Fruit fly (Drosophila melanogaster) whole organism, pupa: Measurements from ENCODE around the gene janB.
A peak's percentile ranks its signal among the peaks of the same experiment; 100 is the strongest.

ENCODE experiments used
- CG10348 ChIP-seq: fragments of 200-800 bp; sonication (Bioruptor generic); IDR thresholded peaks from 2 replicates; pipeline ENCODE4 v1.3.6; 2022; ENCODE audit warnings: missing biosample characterization, missing genetic modification characterization
- CG12605 ChIP-seq: fragments of 200-800 bp; sonication (Bioruptor generic); IDR thresholded peaks from 2 replicates; pipeline ENCODE4 v1.3.6; 2022; ENCODE audit warnings: missing biosample characterization, missing genetic modification characterization
- CG13204 ChIP-seq: fragments of 200-800 bp; sonication (Bioruptor generic); optimal IDR thresholded peaks from 2 replicates; lab custom pipeline; 2018; ENCODE audit warnings: missing biosample characterization, mild to moderate bottlenecking, missing genetic modification characterization, moderate library complexity
- CG14655 ChIP-seq: fragments of 200-800 bp; sonication (Bioruptor generic); optimal IDR thresholded peaks from 3 replicates; lab custom pipeline; 2017; ENCODE audit warnings: mild to moderate bottlenecking, missing biosample characterization, missing genetic modification reagents, missing genetic modification characterization
- CG15710 ChIP-seq: fragments of 200-800 bp; sonication (Bioruptor generic); optimal IDR thresholded peaks from 2 replicates; lab custom pipeline; 2018; ENCODE audit warnings: missing biosample characterization, mild to moderate bottlenecking, missing genetic modification characterization, moderate library complexity
- CG17806 ChIP-seq: fragments of 200-800 bp; sonication (Bioruptor generic); optimal IDR thresholded peaks from 2 replicates; lab custom pipeline; 2018; ENCODE audit warnings: missing biosample characterization, mild to moderate bottlenecking, missing genetic modification characterization, moderate library complexity
- CG32121 ChIP-seq: fragments of 200-800 bp; sonication (Bioruptor generic); IDR thresholded peaks from 2 replicates; pipeline ENCODE4 v1.3.6; 2022; ENCODE audit warnings: missing biosample characterization, missing genetic modification characterization
- CG34367 ChIP-seq: fragments of 200-800 bp; sonication (Bioruptor generic); optimal IDR thresholded peaks from 2 replicates; lab custom pipeline; 2018; ENCODE audit warnings: missing biosample characterization, mild to moderate bottlenecking, missing genetic modification characterization
- CG4496 ChIP-seq: fragments of 200-800 bp; sonication (Bioruptor generic); IDR thresholded peaks from 3 replicates; pipeline ENCODE4 v1.3.6; 2022; ENCODE audit warnings: missing biosample characterization, missing genetic modification characterization
- CG8159 ChIP-seq: fragments of 200-800 bp; sonication (Bioruptor generic); optimal IDR thresholded peaks from 3 replicates; lab custom pipeline; 2018; ENCODE audit warnings: missing biosample characterization, mild to moderate bottlenecking, missing genetic modification characterization, moderate library complexity
- CG8301 ChIP-seq: fragments of 200-800 bp; sonication (Bioruptor generic); optimal IDR thresholded peaks from 2 replicates; lab custom pipeline; 2018; ENCODE audit warnings: missing biosample characterization, mild to moderate bottlenecking, missing genetic modification characterization
- CG9948 ChIP-seq: fragments of 200-800 bp; sonication (Bioruptor generic); optimal IDR thresholded peaks from 2 replicates; lab custom pipeline; 2018; ENCODE audit warnings: missing biosample characterization, mild to moderate bottlenecking, missing genetic modification characterization, moderate library complexity
- D1 ChIP-seq: fragments of 200-800 bp; sonication (Bioruptor generic); optimal IDR thresholded peaks from 2 replicates; lab custom pipeline; 2018; ENCODE audit warnings: missing biosample characterization, mild to moderate bottlenecking, missing genetic modification characterization, moderate library complexity
- EcR ChIP-seq: fragments of 200-800 bp; sonication (Bioruptor generic); optimal IDR thresholded peaks from 3 replicates; lab custom pipeline; 2019; ENCODE audit warnings: missing biosample characterization, missing genetic modification characterization, mild to moderate bottlenecking, moderate library complexity, missing genetic modification reagents
- Ets98B ChIP-seq: fragments of 200-800 bp; sonication (Bioruptor generic); IDR thresholded peaks from 2 replicates; pipeline ENCODE4 v1.3.6; 2022; ENCODE audit warnings: missing biosample characterization, missing genetic modification characterization
- Pif1A ChIP-seq: fragments of 200-800 bp; sonication (Bioruptor generic); optimal IDR thresholded peaks from 3 replicates; lab custom pipeline; 2016; ENCODE audit warnings: missing biosample characterization, missing genetic modification characterization
- Pif1B ChIP-seq: fragments of 200-800 bp; sonication (Bioruptor generic); optimal IDR thresholded peaks from 3 replicates; lab custom pipeline; 2016; ENCODE audit warnings: missing biosample characterization, missing genetic modification characterization
- Snoo ChIP-seq: fragments of 200-800 bp; sonication (Bioruptor generic); optimal IDR thresholded peaks from 3 replicates; lab custom pipeline; 2017; ENCODE audit warnings: missing biosample characterization, mild to moderate bottlenecking, missing genetic modification characterization, inconsistent platforms
- fd96Ca ChIP-seq: fragments of 200-800 bp; sonication (Bioruptor generic); IDR thresholded peaks from 3 replicates; pipeline ENCODE4 v1.3.6; 2022; ENCODE audit warnings: missing biosample characterization, missing genetic modification characterization
- gl ChIP-seq: fragments of 200-800 bp; sonication (Bioruptor generic); optimal IDR thresholded peaks from 2 replicates; lab custom pipeline; 2018; ENCODE audit warnings: missing biosample characterization, mild to moderate bottlenecking, missing genetic modification characterization
- rn ChIP-seq: fragments of 200-800 bp; sonication (Bioruptor generic); IDR thresholded peaks from 2 replicates; pipeline ENCODE4 v1.3.6; 2022; ENCODE audit warnings: missing biosample characterization, missing genetic modification characterization

The janB gene

dm6 chr3R:30038628-30039027 is at the start of gene janB:
TSS of gene janB (minus strand) at chr3R:30038728.
- TF ChIP-seq CG9948 (no peak), CG4496 (GFP tag; lab: Robert Waterston, UW) (no peak), Ets98B (GFP tag; lab: Robert Waterston, UW) (no peak), EcR (GFP tag; lab: Kevin White, UChicago) (no peak), CG34367 (tag; lab: Kevin White, UChicago) (no peak), D1 (no peak), Pif1B (GFP tag; lab: Kevin White, UChicago) (no peak), gl (tag; lab: Kevin White, UChicago) (no peak), Snoo (tag; lab: Kevin White, UChicago) (no peak), fd96Ca (no peak), CG15710 (tag; lab: Kevin White, UChicago) (no peak), Pif1A (GFP tag; lab: Kevin White, UChicago) (no peak), rn (GFP tag; lab: Robert Waterston, UW) (no peak)
- TF ChIP-seq, all 21 proteins: peak for 0

DNA sequence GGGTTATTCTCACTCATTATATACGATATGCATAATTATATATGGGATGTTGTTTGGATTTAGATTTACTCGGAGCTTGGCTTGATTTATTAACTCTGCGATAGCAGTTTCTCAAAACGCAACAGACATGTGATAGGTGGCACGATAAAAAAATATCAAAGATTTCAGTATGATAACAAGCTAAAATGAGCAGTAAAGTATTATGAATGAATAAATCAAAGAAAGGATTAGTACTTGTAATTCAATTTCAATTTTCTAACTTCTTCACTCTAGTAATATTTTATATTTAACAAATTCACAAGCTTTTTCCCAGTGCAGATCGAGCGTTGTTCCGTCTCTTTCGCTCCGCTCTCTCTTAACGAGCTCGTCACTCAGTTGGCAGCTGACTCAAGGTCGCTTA is 45.6 kb upstream of the janB start:
- TF ChIP-seq gl (tag; lab: Kevin White, UChicago) (no peak), CG15710 (tag; lab: Kevin White, UChicago) (no peak), CG12605 (GFP tag; lab: Robert Waterston, UW) (no peak), CG32121 (no peak), CG34367 (tag; lab: Kevin White, UChicago) (no peak), CG8301 (tag; lab: Kevin White, UChicago) (no peak), Ets98B (GFP tag; lab: Robert Waterston, UW) (no peak), CG14655 (GFP tag; lab: Kevin White, UChicago) (no peak), fd96Ca (no peak), CG9948 (no peak), EcR (GFP tag; lab: Kevin White, UChicago) (no peak), Pif1A (GFP tag; lab: Kevin White, UChicago) (no peak), Pif1B (GFP tag; lab: Kevin White, UChicago) (no peak)
- TF ChIP-seq, all 21 proteins: peak for 0

dm6 chr3R:30083215-30083614 is 44.7 kb upstream of the janB start:
- TF ChIP-seq D1 (no peak), Pif1A (GFP tag; lab: Kevin White, UChicago) (peak; percentile 13), CG8159 (tag; lab: Kevin White, UChicago) (peak; percentile 23)
- TF ChIP-seq, all 21 proteins: peak for 2

DNA sequence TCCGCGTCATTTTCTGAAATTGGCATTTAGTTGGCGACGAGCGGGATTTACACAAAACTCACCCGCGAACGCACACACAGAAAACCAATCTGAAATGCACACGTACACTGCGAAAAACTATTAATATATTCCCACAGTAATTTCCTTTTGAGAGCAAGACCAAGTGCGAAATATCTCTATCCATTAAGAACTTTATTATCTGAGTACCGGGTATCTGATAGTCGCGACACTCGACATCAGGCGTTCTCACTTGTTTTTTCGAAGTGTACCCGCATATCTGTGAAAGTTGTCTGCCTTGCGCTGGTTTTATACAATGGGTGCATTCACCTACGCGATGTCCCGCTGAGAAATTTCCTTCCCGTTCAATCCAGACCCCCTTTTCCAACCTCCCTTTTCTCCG is 37.6 kb upstream of the janB start:
- TF ChIP-seq CG14655 (GFP tag; lab: Kevin White, UChicago) (peak; percentile 72), fd96Ca (peak; percentile 82), Snoo (tag; lab: Kevin White, UChicago) (peak; percentile 56), CG34367 (tag; lab: Kevin White, UChicago) (peak; percentile 53), CG17806 (peak; percentile 51), EcR (GFP tag; lab: Kevin White, UChicago) (peak; percentile 53), CG13204 (no peak), CG12605 (GFP tag; lab: Robert Waterston, UW) (no peak), CG32121 (no peak), CG15710 (tag; lab: Kevin White, UChicago) (peak; percentile 66), CG8159 (tag; lab: Kevin White, UChicago) (peak; percentile 57), Pif1B (GFP tag; lab: Kevin White, UChicago) (no peak), D1 (no peak), Pif1A (GFP tag; lab: Kevin White, UChicago) (peak; percentile 17), gl (tag; lab: Kevin White, UChicago) (no peak), CG10348 (no peak; the same call in 1 of the 2 replicates), CG9948 (peak; percentile 56), CG4496 (GFP tag; lab: Robert Waterston, UW) (peak; percentile 63; the same call in 1 of the 3 replicates), CG8301 (tag; lab: Kevin White, UChicago) (peak; percentile 69), Ets98B (GFP tag; lab: Robert Waterston, UW) (peak; percentile 52)

dm6 chr3R:30071827-30072226 is 33.3 kb upstream of the janB start:
- TF ChIP-seq Pif1B (GFP tag; lab: Kevin White, UChicago) (peak; percentile 34), CG34367 (tag; lab: Kevin White, UChicago) (no peak), gl (tag; lab: Kevin White, UChicago) (no peak), CG4496 (GFP tag; lab: Robert Waterston, UW) (peak; percentile 72), Ets98B (GFP tag; lab: Robert Waterston, UW) (peak; percentile 44; the same call in 1 of the 2 replicates), CG32121 (0 out of 2 replicates have a peak, but pooled peaks have one; percentile 25), fd96Ca (peak; percentile 49; the same call in 1 of the 3 replicates), D1 (no peak), CG12605 (GFP tag; lab: Robert Waterston, UW) (peak; percentile 44; the same call in 1 of the 2 replicates), Pif1A (GFP tag; lab: Kevin White, UChicago) (no peak), rn (GFP tag; lab: Robert Waterston, UW) (no peak), CG14655 (GFP tag; lab: Kevin White, UChicago) (peak; percentile 11), CG9948 (no peak), CG8301 (tag; lab: Kevin White, UChicago) (peak; percentile 1), CG8159 (tag; lab: Kevin White, UChicago) (no peak)

- TF ChIP-seq Pif1B (GFP tag; lab: Kevin White, UChicago) (no peak), CG10348 (no peak), Pif1A (GFP tag; lab: Kevin White, UChicago) (no peak)
Observed at dm6 chr3R:30070198-30070597, 31.7 kb upstream of the janB start.
